Worm (Caenorhabditis elegans) whole organism, young adult: ENCODE results near the gene ttn-1.
"Not testable (repeated sequence)": the region's sequence is repeated elsewhere in the genome, so short reads cannot be mapped to it uniquely, and the experiment has no call there.

Experiments
- C06A6.2 ChIP-seq: fragments of 200-800 bp; sonication (Bioruptor generic); conservative IDR thresholded peaks from 2 replicates; pipeline ENCODE4 v1.3.6; 2022; ENCODE audit warnings: missing genetic modification characterization, missing compliant biosample characterization
- Y53G8AR.9 ChIP-seq: fragments of 200-800 bp; sonication (Bioruptor generic); conservative IDR thresholded peaks from 2 replicates; pipeline ENCODE4 v1.3.6; 2022; ENCODE audit warnings: missing genetic modification reagents, missing genetic modification characterization, missing compliant biosample characterization
- Y79H2A.3 ChIP-seq: fragments of 200-800 bp; sonication (Bioruptor generic); conservative IDR thresholded peaks from 2 replicates; pipeline ENCODE4 v1.3.6; 2022; ENCODE audit warnings: missing genetic modification reagents, missing genetic modification characterization, missing compliant biosample characterization
- bed-2 ChIP-seq: fragments of 200-800 bp; sonication (Bioruptor generic); IDR thresholded peaks from 2 replicates; pipeline ENCODE4 v1.3.6; 2022; ENCODE audit warnings: missing genetic modification reagents, missing genetic modification characterization, missing compliant biosample characterization
- dpff-1 ChIP-seq: sonication (generic microtip); optimal IDR thresholded peaks from 2 replicates; lab custom pipeline; 2017; ENCODE audit warnings: mild to moderate bottlenecking, missing genetic modification characterization, missing compliant biosample characterization
- efl-1 ChIP-seq: fragments of 150-350 bp; optimal IDR thresholded peaks from 2 replicates; lab custom pipeline; 2014; ENCODE audit warnings: missing biosample characterization, missing genetic modification reagents, missing genetic modification characterization
- snpc-4 ChIP-seq, 5 experiments: fragments of 150-350 bp in 1 of 5; sonication (generic microtip) in 4 of 5; optimal IDR thresholded peaks; 2 replicates each; lab custom pipeline; 2014 to 2018; ENCODE audit warnings: missing genetic modification characterization in 5 of 5, missing biosample characterization in 3 of 5, antibody characterized with exemption in 2 of 5, mild to moderate bottlenecking in 2 of 5, missing compliant biosample characterization in 2 of 5, missing genotype in 2 of 5, moderate library complexity in 2 of 5, missing genetic modification reagents in 1 of 5
- somi-1 ChIP-seq: fragments of 200-800 bp; sonication (Bioruptor generic); optimal IDR thresholded peaks from 2 replicates; lab custom pipeline; 2018; ENCODE audit warnings: mild to moderate bottlenecking, missing genetic modification characterization, missing compliant biosample characterization
- tbx-9 ChIP-seq: sonication (generic microtip); optimal IDR thresholded peaks from 2 replicates; lab custom pipeline; 2016; ENCODE audit warnings: borderline replicate concordance, missing genetic modification characterization, inconsistent platforms, missing compliant biosample characterization
- unc-130 ChIP-seq: sonication (generic microtip); optimal IDR thresholded peaks from 2 replicates; lab custom pipeline; 2016; ENCODE audit warnings: missing genetic modification reagents, missing genetic modification characterization, missing compliant biosample characterization

ce11 chrV:6091592-6091991 lies 110.8 kb downstream of the ttn-1 start:
- TF ChIP-seq dpff-1 (tag; lab: Kevin White, UChicago); bed-2 (GFP tag; lab: Robert Waterston, UW); unc-130 (GFP tag; lab: Kevin White, UChicago); Y79H2A.3 (GFP tag; lab: Robert Waterston, UW); snpc-4 (GFP tag; optimal IDR thresholded peaks at IDR 0.05; lab: Kevin White, UChicago); snpc-4 (tag; optimal IDR thresholded peaks at IDR 0.05; lab: Kevin White, UChicago); somi-1 (GFP tag; lab: Kevin White, UChicago); C06A6.2 (GFP tag; lab: Robert Waterston, UW); Y53G8AR.9 (GFP tag; lab: Robert Waterston, UW); tbx-9; efl-1 (GFP tag; lab: Kevin White, UChicago): not testable (repeated sequence)
